Fruit fly (Drosophila melanogaster): ENCODE results near the gene loqs.

DNA sequence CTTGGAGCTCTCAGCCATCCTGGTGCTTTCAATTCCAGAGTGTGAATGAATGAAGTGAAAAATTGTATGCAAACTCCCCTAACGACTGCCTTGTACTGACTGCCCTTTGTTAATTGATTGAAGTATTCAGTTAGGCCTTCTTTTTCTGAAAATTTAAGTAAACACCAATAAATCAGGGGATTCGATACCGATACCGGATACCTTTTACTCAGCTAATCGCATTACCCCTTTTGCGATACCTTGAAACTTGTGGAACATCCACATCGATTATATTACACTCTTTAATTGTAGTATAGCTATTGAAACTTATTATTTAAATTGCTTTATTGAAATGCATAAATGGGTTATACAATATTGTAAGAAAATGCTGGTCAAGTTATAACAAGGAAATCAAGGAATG is 13.6 kb downstream of the loqs start, which contains the start of gene CG16957:
- no peak for TF ChIP-seq CTCF (optimal IDR thresholded peaks at IDR 0.05)
- no peak for TF ChIP-seq CG8478 (optimal IDR thresholded peaks at IDR 0.05)
